Fruit fly (Drosophila melanogaster): Measurements from ENCODE around the gene CG7829.
A peak's percentile ranks its signal among the peaks of the same experiment; 100 is the strongest.

The CG7829 gene

DNA sequence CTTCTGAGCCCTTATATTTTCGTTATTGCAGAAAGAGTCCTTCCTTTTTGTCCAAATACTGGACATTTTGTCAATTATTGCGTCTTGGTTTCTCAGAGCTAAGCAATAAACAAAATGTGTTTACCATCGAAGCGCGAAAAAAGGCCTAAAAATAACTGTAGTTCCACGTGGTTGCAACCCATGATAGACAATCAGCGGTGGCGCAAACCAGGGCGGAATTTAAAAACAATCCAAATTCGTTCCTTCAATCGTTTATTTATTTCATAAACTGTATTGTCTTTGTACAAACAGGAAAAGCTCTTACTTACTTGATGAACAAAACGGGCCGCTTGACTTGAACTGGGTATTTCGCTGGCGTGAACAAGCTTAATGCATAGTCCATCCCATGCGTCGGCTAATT, 41.2 kb upstream of the CG7829 start, which contains the start of gene CG7824 (continued):
- TF ChIP-seq pnt (GFP tag; optimal IDR thresholded peaks at IDR 0.05) (no peak), ewg (GFP tag; optimal IDR thresholded peaks at IDR 0.05) (peak; percentile 34), Sin3A (optimal IDR thresholded peaks at IDR 0.05) (peak; percentile 40), MESR4 (GFP tag; optimal IDR thresholded peaks at IDR 0.05) (peak; percentile 45), sd (tag; optimal IDR thresholded peaks at IDR 0.05) (no peak), nmo (GFP tag; optimal IDR thresholded peaks at IDR 0.05) (no peak), CG8388 (GFP tag; optimal IDR thresholded peaks at IDR 0.05) (peak; percentile 51), gt (GFP tag; IDR thresholded peaks at IDR 0.05) (no peak), Sry-δ (GFP tag; optimal IDR thresholded peaks at IDR 0.05) (peak; percentile 31), CG7928 (GFP tag; optimal IDR thresholded peaks at IDR 0.05) (peak; percentile 54), Mad (GFP tag; optimal IDR thresholded peaks at IDR 0.05) (no peak), CG4730 (GFP tag; IDR thresholded peaks at IDR 0.05) (no peak), CG10565 (GFP tag; optimal IDR thresholded peaks at IDR 0.05) (no peak), CG17328 (GFP tag; IDR thresholded peaks at IDR 0.05) (no peak), CG15696 (tag; optimal IDR thresholded peaks at IDR 0.05) (no peak), CG3065 (GFP tag; optimal IDR thresholded peaks at IDR 0.05) (no peak), CG8089 (GFP tag; optimal IDR thresholded peaks at IDR 0.05) (no peak), CG11504 (tag; optimal IDR thresholded peaks at IDR 0.05) (no peak), CrebB (tag; optimal IDR thresholded peaks at IDR 0.05) (no peak), CG12659 (GFP tag; optimal IDR thresholded peaks at IDR 0.05) (peak; percentile 36), CG1024 (GFP tag; IDR thresholded peaks at IDR 0.05) (no peak), CG15479 (GFP tag; optimal IDR thresholded peaks at IDR 0.05) (no peak), CG17186 (GFP tag; optimal IDR thresholded peaks at IDR 0.05) (peak; percentile 21), Abd-B (GFP tag; optimal IDR thresholded peaks at IDR 0.05) (peak; percentile 14), Aef1 (GFP tag; IDR thresholded peaks at IDR 0.05) (no peak)

dm6 chr3R:29857228-29857627, 39.7 kb upstream of the CG7829 start, which contains the start of gene dgt1:
dgt1 (minus strand) TSS chr3R:29857491.
- TF ChIP-seq Sin3A (optimal IDR thresholded peaks at IDR 0.05): no peak
- TF ChIP-seq sr (GFP tag; IDR thresholded peaks at IDR 0.05): no peak
- no peak for TF ChIP-seq tin (GFP tag; optimal IDR thresholded peaks at IDR 0.05)
- no peak for TF ChIP-seq CG2120 (GFP tag; optimal IDR thresholded peaks at IDR 0.05)
- no peak for TF ChIP-seq bsh (GFP tag; optimal IDR thresholded peaks at IDR 0.05)
- TF ChIP-seq CG17802 (tag; optimal IDR thresholded peaks at IDR 0.05): no peak
- no peak for TF ChIP-seq toy (GFP tag; IDR thresholded peaks at IDR 0.05)
- no peak for TF ChIP-seq p53 (GFP tag; optimal IDR thresholded peaks at IDR 0.05)
- no peak for TF ChIP-seq CG10366 (GFP tag; IDR thresholded peaks at IDR 0.05)
- TF ChIP-seq CG6683 (GFP tag; optimal IDR thresholded peaks at IDR 0.05): no peak
- no peak for TF ChIP-seq ap (GFP tag; IDR thresholded peaks at IDR 0.05)
- no peak for TF ChIP-seq CG4360 (GFP tag; IDR thresholded peaks at IDR 0.05)
- no peak for TF ChIP-seq CG10979 (tag; optimal IDR thresholded peaks at IDR 0.05)
- TF ChIP-seq Antp (GFP tag; optimal IDR thresholded peaks at IDR 0.05): no peak
- TF ChIP-seq cad (GFP tag; optimal IDR thresholded peaks at IDR 0.05): no peak
- TF ChIP-seq CG12299 (tag; optimal IDR thresholded peaks at IDR 0.05): no peak
- TF ChIP-seq CG9797 (GFP tag; optimal IDR thresholded peaks at IDR 0.05): peak; percentile 88
- no peak for TF ChIP-seq Hmx (GFP tag; optimal IDR thresholded peaks at IDR 0.05)
- no peak for TF ChIP-seq CG42726 (GFP tag; IDR thresholded peaks at IDR 0.05; ENCODE audit: partially characterized antibody)
- no peak for TF ChIP-seq Blimp-1 (GFP tag; optimal IDR thresholded peaks at IDR 0.05)
- TF ChIP-seq jigr1 (GFP tag; IDR thresholded peaks at IDR 0.05): no peak
- peak; percentile 37 for TF ChIP-seq Max (GFP tag; optimal IDR thresholded peaks at IDR 0.05)
- TF ChIP-seq gsb (GFP tag; IDR thresholded peaks at IDR 0.05): no peak
- no peak for TF ChIP-seq nerfin-1 (tag; optimal IDR thresholded peaks at IDR 0.05)
- TF ChIP-seq CG11093 (GFP tag; IDR thresholded peaks at IDR 0.05): no peak
- TF ChIP-seq CG10431 (GFP tag; optimal IDR thresholded peaks at IDR 0.05): no peak
- no peak for TF ChIP-seq CG4424 (GFP tag; optimal IDR thresholded peaks at IDR 0.05)
- TF ChIP-seq ranshi (GFP tag; IDR thresholded peaks at IDR 0.05): no peak
- TF ChIP-seq sim (GFP tag; IDR thresholded peaks at IDR 0.05): no peak

Data from whole organism, embryonic.